Fruit fly (Drosophila melanogaster): ENCODE results near the gene CG17931.

The CG17931 gene

dm6 chr3R:16349111-16349655 lies 10.1 kb downstream of the CG17931 start, which contains the start of the genes CG14879 and Manf (continued):
- TF ChIP-seq Doc2 (GFP tag; IDR thresholded peaks at IDR 0.05), result no peak
- TF ChIP-seq CG14441 (GFP tag; IDR thresholded peaks at IDR 0.05), result no peak
- no peak for TF ChIP-seq CG8765 (GFP tag; IDR thresholded peaks at IDR 0.05)
- no peak for TF ChIP-seq TFAM (GFP tag; optimal IDR thresholded peaks at IDR 0.05)
- peak; percentile 10; the same call in 1 of the 2 replicates for TF ChIP-seq Adf1 (GFP tag; IDR thresholded peaks at IDR 0.05)
- no peak for TF ChIP-seq Gsc (GFP tag; IDR thresholded peaks at IDR 0.05)
- TF ChIP-seq CG7928 (GFP tag; optimal IDR thresholded peaks at IDR 0.05), result no peak
- no peak for TF ChIP-seq NfI (GFP tag; optimal IDR thresholded peaks at IDR 0.05)
- TF ChIP-seq CG11560 (tag; IDR thresholded peaks at IDR 0.05), result no peak
- TF ChIP-seq nau (GFP tag; optimal IDR thresholded peaks at IDR 0.05), result peak; percentile 85
- TF ChIP-seq CG15696 (tag; optimal IDR thresholded peaks at IDR 0.05), result no peak
- TF ChIP-seq org-1 (GFP tag; optimal IDR thresholded peaks at IDR 0.05), result no peak
- TF ChIP-seq CG6791 (GFP tag; IDR thresholded peaks at IDR 0.05; ENCODE audit: partially characterized antibody), result no peak
- TF ChIP-seq sima (GFP tag; optimal IDR thresholded peaks at IDR 0.05), result no peak
- TF ChIP-seq YL-1 (GFP tag; optimal IDR thresholded peaks at IDR 0.05), result peak; percentile 72
- no peak for TF ChIP-seq fd3F (GFP tag; optimal IDR thresholded peaks at IDR 0.05)
- no peak for TF ChIP-seq CoRest (tag; optimal IDR thresholded peaks at IDR 0.05)
- peak in 1 of 2 experiments; percentile 79 for TF ChIP-seq crp (GFP tag; optimal IDR thresholded peaks at IDR 0.05)
- no peak for TF ChIP-seq CG10209 (GFP tag; optimal IDR thresholded peaks at IDR 0.05)
- TF ChIP-seq CG12071 (GFP tag; optimal IDR thresholded peaks at IDR 0.05), result no peak
- no peak for TF ChIP-seq cato (GFP tag; optimal IDR thresholded peaks at IDR 0.05; ENCODE audit: borderline replicate concordance)
- TF ChIP-seq zen2 (GFP tag; IDR thresholded peaks at IDR 0.05; ENCODE audit: partially characterized antibody), result 0 out of 3 replicates have a peak, but pooled peaks have one; percentile 4
- TF ChIP-seq Blimp-1 (GFP tag; optimal IDR thresholded peaks at IDR 0.05), result no peak
- TF ChIP-seq HLH3B (GFP tag; IDR thresholded peaks at IDR 0.05), result no peak
- no peak for TF ChIP-seq CG4424 (GFP tag; optimal IDR thresholded peaks at IDR 0.05)
- peak; percentile 50 for TF ChIP-seq stwl (tag; optimal IDR thresholded peaks at IDR 0.05)
- TF ChIP-seq row (GFP tag; IDR thresholded peaks at IDR 0.05), result no peak; the same call in 2 of the 3 replicates
- peak; percentile 51 for TF ChIP-seq CG13894 (tag; optimal IDR thresholded peaks at IDR 0.05)
- TF ChIP-seq CG31365 (tag; optimal IDR thresholded peaks at IDR 0.05), result no peak
- TF ChIP-seq CG14014 (GFP tag; IDR thresholded peaks at IDR 0.05), result no peak; the same call in 1 of the 2 replicates
- no peak for TF ChIP-seq CG17359 (tag; optimal IDR thresholded peaks at IDR 0.05)
- TF ChIP-seq Hand (GFP tag; optimal IDR thresholded peaks at IDR 0.05), result no peak
- no peak for TF ChIP-seq Sry-β (GFP tag; optimal IDR thresholded peaks at IDR 0.05)
- TF ChIP-seq MBD-R2 (GFP tag; IDR thresholded peaks at IDR 0.05), result peak; percentile 51
- TF ChIP-seq CG12236 (GFP tag; optimal IDR thresholded peaks at IDR 0.05), result no peak
- no peak for TF ChIP-seq H15 (GFP tag; IDR thresholded peaks at IDR 0.05)
- TF ChIP-seq Chrac-16 (GFP tag; optimal IDR thresholded peaks at IDR 0.05), result no peak
- no peak for TF ChIP-seq Hr78 (GFP tag; optimal IDR thresholded peaks at IDR 0.05)
- peak; percentile 49; the same call in 1 of the 2 replicates for TF ChIP-seq Scr (GFP tag; IDR thresholded peaks at IDR 0.05; ENCODE audit: partially characterized antibody)
- no peak for TF ChIP-seq lov (optimal IDR thresholded peaks at IDR 0.05)
- no peak; the same call in 2 of the 3 replicates for TF ChIP-seq lov (GFP tag; IDR thresholded peaks at IDR 0.05)
- no peak for TF ChIP-seq Xrp1 (GFP tag; IDR thresholded peaks at IDR 0.05)
- no peak for TF ChIP-seq Bdp1 (GFP tag; optimal IDR thresholded peaks at IDR 0.05)
- no peak for TF ChIP-seq mam (GFP tag; optimal IDR thresholded peaks at IDR 0.05)
- no peak for TF ChIP-seq Mes4 (GFP tag; optimal IDR thresholded peaks at IDR 0.05)
- TF ChIP-seq dm (GFP tag; optimal IDR thresholded peaks at IDR 0.05), result peak; percentile 35
- no peak for TF ChIP-seq Dip2 (GFP tag; IDR thresholded peaks at IDR 0.05)
- TF ChIP-seq pum (GFP tag; optimal IDR thresholded peaks at IDR 0.05), result no peak
- TF ChIP-seq CG14710 (tag; optimal IDR thresholded peaks at IDR 0.05), result peak; percentile 16
- no peak for TF ChIP-seq CG4730 (GFP tag; IDR thresholded peaks at IDR 0.05)
